Worm (Caenorhabditis elegans) whole organism, midembryonic: ENCODE results near the gene act-2.
A peak's percentile ranks its signal among the peaks of the same experiment; 100 is the strongest.
"Not testable (repeated sequence)": the region's sequence is repeated elsewhere in the genome, so short reads cannot be mapped to it uniquely, and the experiment has no call there.

Experiments
- T22C8.4 ChIP-seq: fragments of 200-800 bp; sonication (Bioruptor generic); IDR thresholded peaks from 2 replicates; pipeline ENCODE4 v1.3.6; 2022; ENCODE audit warnings: missing genetic modification characterization, missing compliant biosample characterization
- cog-1 ChIP-seq: sonication (generic microtip); optimal IDR thresholded peaks from 2 replicates; lab custom pipeline; 2016; ENCODE audit warnings: missing genetic modification characterization, missing compliant biosample characterization
- flt-1 ChIP-seq: fragments of 200-800 bp; sonication (Bioruptor generic); IDR thresholded peaks from 2 replicates; pipeline ENCODE4 v1.3.6; 2022; ENCODE audit warnings: missing genetic modification characterization, missing compliant biosample characterization
- klf-2 ChIP-seq: fragments of 200-800 bp; sonication (Bioruptor generic); conservative IDR thresholded peaks from 2 replicates; pipeline ENCODE4 v1.3.6; 2022; ENCODE audit warnings: missing genetic modification reagents, missing genetic modification characterization, missing compliant biosample characterization
- med-1 ChIP-seq: sonication (generic microtip); optimal IDR thresholded peaks from 2 replicates; lab custom pipeline; 2017; ENCODE audit warnings: missing genetic modification characterization, mild to moderate bottlenecking, missing compliant biosample characterization, antibody characterized with exemption, missing genetic modification reagents; ENCODE audit not compliant: insufficient read depth
- ref-1 ChIP-seq: fragments of 200-800 bp; sonication (Bioruptor generic); conservative IDR thresholded peaks from 2 replicates; pipeline ENCODE4 v1.3.6; 2022; ENCODE audit warnings: missing genetic modification reagents, missing genetic modification characterization, missing compliant biosample characterization
- tab-1 ChIP-seq: fragments of 200-800 bp; sonication (Bioruptor generic); IDR thresholded peaks from 2 replicates; pipeline ENCODE4 v1.3.6; 2022; ENCODE audit warnings: missing genetic modification characterization, missing compliant biosample characterization
- ztf-23 ChIP-seq: fragments of 200-800 bp; sonication (Bioruptor generic); IDR thresholded peaks from 2 replicates; pipeline ENCODE4 v1.3.6; 2022; ENCODE audit warnings: missing genetic modification reagents, missing genetic modification characterization, missing compliant biosample characterization
- ztf-29 ChIP-seq: fragments of 200-800 bp; sonication (Bioruptor generic); IDR thresholded peaks from 2 replicates; pipeline ENCODE4 v1.3.6; 2022; ENCODE audit warnings: missing genetic modification reagents, missing genetic modification characterization, missing compliant biosample characterization

Gene act-2

ce11 chrV:11113607-11114006 is 35.7 kb upstream of the act-2 start, which contains the start of gene math-33:
Gene math-33, plus strand, starts transcription at chrV:11113907.
- TF ChIP-seq T22C8.4 (GFP tag; lab: Robert Waterston, UW) (no peak), ztf-23 (GFP tag; lab: Robert Waterston, UW) (no peak), flt-1 (GFP tag; lab: Robert Waterston, UW) (no peak), klf-2 (GFP tag; lab: Robert Waterston, UW) (no peak), ref-1 (GFP tag; lab: Robert Waterston, UW) (no peak), med-1 (GFP tag; lab: Kevin White, UChicago) (no peak), cog-1 (tag; lab: Kevin White, UChicago) (no peak)

- TF ChIP-seq T22C8.4 (GFP tag; lab: Robert Waterston, UW) (peak; percentile 66), klf-2 (GFP tag; lab: Robert Waterston, UW) (peak; percentile 40; the same call in 1 of the 2 replicates), tab-1 (GFP tag; lab: Robert Waterston, UW) (no peak; the same call in 1 of the 2 replicates), cog-1 (tag; lab: Kevin White, UChicago) (peak; percentile 58), ztf-29 (peak; percentile 72; the same call in 1 of the 2 replicates), ref-1 (GFP tag; lab: Robert Waterston, UW) (0 out of 2 replicates have a peak, but pooled peaks have one; percentile 14), ztf-23 (GFP tag; lab: Robert Waterston, UW) (peak; percentile 88), med-1 (GFP tag; lab: Kevin White, UChicago) (peak; percentile 91), flt-1 (GFP tag; lab: Robert Waterston, UW) (no peak; the same call in none of the 2 replicates)
Measured at ce11 chrV:11113041-11113574, 35.2 kb upstream of the act-2 start, which contains the start of gene erfa-3. Gene erfa-3, minus strand, starts transcription at chrV:11113091.

ce11 chrV:11109647-11110046 is 31.7 kb upstream of the act-2 start, which contains the start of gene Y42A5A.5:
Gene Y42A5A.5, minus strand, starts transcription at chrV:11109747.
- not testable (repeated sequence) for TF ChIP-seq cog-1 (tag; lab: Kevin White, UChicago); ztf-29; flt-1 (GFP tag; lab: Robert Waterston, UW)

ce11 chrV:11104408-11104807 is 26.5 kb upstream of the act-2 start:
- TF ChIP-seq cog-1 (tag; lab: Kevin White, UChicago): no peak
- TF ChIP-seq T22C8.4 (GFP tag; lab: Robert Waterston, UW): no peak
- TF ChIP-seq tab-1 (GFP tag; lab: Robert Waterston, UW): no peak
- no peak for TF ChIP-seq ztf-29
- TF ChIP-seq flt-1 (GFP tag; lab: Robert Waterston, UW): no peak
- TF ChIP-seq ztf-23 (GFP tag; lab: Robert Waterston, UW): no peak
- no peak for TF ChIP-seq klf-2 (GFP tag; lab: Robert Waterston, UW)
- no peak for TF ChIP-seq ref-1 (GFP tag; lab: Robert Waterston, UW)
- TF ChIP-seq med-1 (GFP tag; lab: Kevin White, UChicago): no peak

- no peak for TF ChIP-seq med-1 (GFP tag; lab: Kevin White, UChicago)
- TF ChIP-seq ref-1 (GFP tag; lab: Robert Waterston, UW): no peak
- no peak for TF ChIP-seq ztf-23 (GFP tag; lab: Robert Waterston, UW)
- TF ChIP-seq ztf-29: no peak
- no peak for TF ChIP-seq T22C8.4 (GFP tag; lab: Robert Waterston, UW)
- no peak for TF ChIP-seq flt-1 (GFP tag; lab: Robert Waterston, UW)
- no peak for TF ChIP-seq klf-2 (GFP tag; lab: Robert Waterston, UW)
- no peak for TF ChIP-seq tab-1 (GFP tag; lab: Robert Waterston, UW)
- no peak for TF ChIP-seq cog-1 (tag; lab: Kevin White, UChicago)
Measured at ce11 chrV:11098599-11098998, 20.6 kb upstream of the act-2 start, which contains the start of gene cdkl-1. Gene cdkl-1, plus strand, starts transcription at chrV:11098899.

- TF ChIP-seq ztf-29 (no peak), klf-2 (GFP tag; lab: Robert Waterston, UW) (no peak), ref-1 (GFP tag; lab: Robert Waterston, UW) (no peak), T22C8.4 (GFP tag; lab: Robert Waterston, UW) (no peak)
Measured at ce11 chrV:11095873-11096272, 17.9 kb upstream of the act-2 start, which contains the start of gene Y42A5A.3. Gene Y42A5A.3, minus strand, starts transcription at chrV:11095973.

ce11 chrV:11094698-11095097 is 16.7 kb upstream of the act-2 start:
- TF ChIP-seq ztf-23 (GFP tag; lab: Robert Waterston, UW): no peak
- TF ChIP-seq ztf-29: no peak
- TF ChIP-seq klf-2 (GFP tag; lab: Robert Waterston, UW): no peak
- no peak for TF ChIP-seq tab-1 (GFP tag; lab: Robert Waterston, UW)
- no peak for TF ChIP-seq flt-1 (GFP tag; lab: Robert Waterston, UW)
- no peak for TF ChIP-seq ref-1 (GFP tag; lab: Robert Waterston, UW)
- TF ChIP-seq cog-1 (tag; lab: Kevin White, UChicago): no peak
- TF ChIP-seq med-1 (GFP tag; lab: Kevin White, UChicago): no peak
- TF ChIP-seq T22C8.4 (GFP tag; lab: Robert Waterston, UW): no peak

- TF ChIP-seq med-1 (GFP tag; lab: Kevin White, UChicago) (no peak), flt-1 (GFP tag; lab: Robert Waterston, UW) (no peak), ztf-23 (GFP tag; lab: Robert Waterston, UW) (no peak), T22C8.4 (GFP tag; lab: Robert Waterston, UW) (no peak), tab-1 (GFP tag; lab: Robert Waterston, UW) (no peak), ref-1 (GFP tag; lab: Robert Waterston, UW) (no peak), klf-2 (GFP tag; lab: Robert Waterston, UW) (no peak), ztf-29 (no peak), cog-1 (tag; lab: Kevin White, UChicago) (no peak)
Measured at ce11 chrV:11093163-11094091, 15.5 kb upstream of the act-2 start, which contains the start of gene lact-8. Gene lact-8, minus strand, starts transcription at chrV:11093607.
